Fruit fly (Drosophila melanogaster) Kc167 (cell line): ENCODE data around the gene CG42673.

Source experiments
- Myc ChIP-seq: fragments of >200 bp; optimal IDR thresholded peaks from 2 replicates; lab custom pipeline; 2017; ENCODE audit warnings: missing external identifiers
- Sin3A ChIP-seq: fragments of >200 bp; optimal IDR thresholded peaks from 2 replicates; lab custom pipeline; 2018; ENCODE audit warnings: missing external identifiers
- h ChIP-seq: fragments of >200 bp; optimal IDR thresholded peaks from 3 replicates; lab custom pipeline; 2018; ENCODE audit warnings: missing external identifiers
- insv ChIP-seq: fragments of >200 bp; optimal IDR thresholded peaks from 3 replicates; lab custom pipeline; 2018; ENCODE audit warnings: missing external identifiers
- psq ChIP-seq: fragments of >200 bp; optimal IDR thresholded peaks from 2 replicates; lab custom pipeline; 2017; ENCODE audit warnings: missing external identifiers
- ttk ChIP-seq: sonication (Bioruptor generic); optimal IDR thresholded peaks from 2 replicates; lab custom pipeline; 2017; ENCODE audit warnings: missing external identifiers

The CG42673 gene

dm6 chr3L:9546875-9547324, at the start of gene CG42673:
Gene CG42673, plus strand, starts transcription at chr3L:9547220.
- TF ChIP-seq Sin3A (lab: Kevin White, UChicago) (no peak), psq (no peak), ttk (lab: Kevin White, UChicago) (no peak), insv (lab: Kevin White, UChicago) (no peak), Myc (lab: Kevin White, UChicago) (no peak), h (lab: Kevin White, UChicago) (no peak)

- TF ChIP-seq Myc (lab: Kevin White, UChicago) (no peak), h (lab: Kevin White, UChicago) (no peak), ttk (lab: Kevin White, UChicago) (no peak), Sin3A (lab: Kevin White, UChicago) (no peak), psq (no peak), insv (lab: Kevin White, UChicago) (no peak)
Observed at dm6 chr3L:9497249-9497648, 49.8 kb upstream of the CG42673 start.

- TF ChIP-seq ttk (lab: Kevin White, UChicago) (no peak), Sin3A (lab: Kevin White, UChicago) (no peak)
Observed at dm6 chr3L:9497981-9498619, 48.9 kb upstream of the CG42673 start.

- TF ChIP-seq insv (lab: Kevin White, UChicago) = no peak
- TF ChIP-seq psq = no peak
- TF ChIP-seq h (lab: Kevin White, UChicago) = no peak
- TF ChIP-seq ttk (lab: Kevin White, UChicago) = no peak
- no peak for TF ChIP-seq Myc (lab: Kevin White, UChicago)
- no peak for TF ChIP-seq Sin3A (lab: Kevin White, UChicago)
Observed at dm6 chr3L:9499919-9500807, 46.9 kb upstream of the CG42673 start.

dm6 chr3L:9501298-9501697, 45.7 kb upstream of the CG42673 start:
- TF ChIP-seq Myc (lab: Kevin White, UChicago) = no peak
- TF ChIP-seq h (lab: Kevin White, UChicago) = no peak
- no peak for TF ChIP-seq insv (lab: Kevin White, UChicago)
- TF ChIP-seq psq = no peak
- no peak for TF ChIP-seq Sin3A (lab: Kevin White, UChicago)
- TF ChIP-seq ttk (lab: Kevin White, UChicago) = no peak

dm6 chr3L:9502294-9502693, 44.7 kb upstream of the CG42673 start:
- no peak for TF ChIP-seq Sin3A (lab: Kevin White, UChicago)
- no peak for TF ChIP-seq h (lab: Kevin White, UChicago)
- TF ChIP-seq insv (lab: Kevin White, UChicago) = no peak
- TF ChIP-seq Myc (lab: Kevin White, UChicago) = no peak
- TF ChIP-seq ttk (lab: Kevin White, UChicago) = no peak
- no peak for TF ChIP-seq psq

- TF ChIP-seq Sin3A (lab: Kevin White, UChicago) (no peak), insv (lab: Kevin White, UChicago) (no peak), psq (no peak), Myc (lab: Kevin White, UChicago) (no peak), ttk (lab: Kevin White, UChicago) (no peak), h (lab: Kevin White, UChicago) (no peak)
Observed at dm6 chr3L:9502856-9503255, 44.2 kb upstream of the CG42673 start.

- no peak for TF ChIP-seq Myc (lab: Kevin White, UChicago)
- no peak for TF ChIP-seq ttk (lab: Kevin White, UChicago)
- TF ChIP-seq insv (lab: Kevin White, UChicago) = no peak
- no peak for TF ChIP-seq Sin3A (lab: Kevin White, UChicago)
- no peak for TF ChIP-seq h (lab: Kevin White, UChicago)
- no peak for TF ChIP-seq psq
Observed at dm6 chr3L:9503552-9504317, 43.3 kb upstream of the CG42673 start.

- no peak for TF ChIP-seq psq
- no peak for TF ChIP-seq Sin3A (lab: Kevin White, UChicago)
- no peak for TF ChIP-seq h (lab: Kevin White, UChicago)
- no peak for TF ChIP-seq ttk (lab: Kevin White, UChicago)
- TF ChIP-seq insv (lab: Kevin White, UChicago) = no peak
Observed at dm6 chr3L:9504530-9504929, 42.5 kb upstream of the CG42673 start.

dm6 chr3L:9505007-9505712, 41.9 kb upstream of the CG42673 start, which contains the start of gene path:
Gene path, minus strand, starts transcription at chr3L:9505328.
- TF ChIP-seq Myc (lab: Kevin White, UChicago) (no peak), insv (lab: Kevin White, UChicago) (no peak), h (lab: Kevin White, UChicago) (no peak)

- TF ChIP-seq h (lab: Kevin White, UChicago) = no peak
- no peak for TF ChIP-seq Sin3A (lab: Kevin White, UChicago)
- TF ChIP-seq Myc (lab: Kevin White, UChicago) = no peak
- TF ChIP-seq ttk (lab: Kevin White, UChicago) = no peak
- TF ChIP-seq psq = no peak
- TF ChIP-seq insv (lab: Kevin White, UChicago) = no peak
Observed at dm6 chr3L:9505713-9506062, 41.3 kb upstream of the CG42673 start.
